Fruit fly (Drosophila melanogaster): ENCODE data around the gene Fur1.

Fur1 gene

DNA sequence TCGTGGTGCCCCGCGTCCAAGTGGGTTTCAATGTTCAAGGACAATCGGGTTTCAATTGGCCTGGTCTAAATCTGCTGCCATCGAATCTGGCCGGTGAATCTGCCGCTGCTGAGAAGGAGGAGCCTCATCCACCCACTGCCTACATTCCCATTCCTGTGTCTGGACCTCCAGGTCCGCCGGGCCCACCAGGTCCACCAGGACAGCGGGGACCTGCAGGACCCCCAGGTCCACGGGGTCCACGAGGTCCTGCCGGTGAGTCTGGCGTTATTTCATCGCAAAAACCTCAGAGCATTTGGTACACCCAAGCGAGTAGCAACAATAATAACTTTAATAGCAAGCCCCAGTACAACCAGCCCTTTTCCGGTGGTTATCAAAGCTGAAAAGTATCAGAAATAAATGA lies 88.7 kb downstream of the Fur1 start:
- no peak for TF ChIP-seq Blimp-1 (GFP tag; optimal IDR thresholded peaks at IDR 0.05)
- TF ChIP-seq Sox102F (GFP tag; optimal IDR thresholded peaks at IDR 0.05) = no peak
- no peak for TF ChIP-seq Smox (GFP tag; optimal IDR thresholded peaks at IDR 0.05)
- TF ChIP-seq fd59A (GFP tag; optimal IDR thresholded peaks at IDR 0.05) = no peak
- no peak for TF ChIP-seq CG10669 (GFP tag; optimal IDR thresholded peaks at IDR 0.05)
- no peak for TF ChIP-seq CG11294 (GFP tag; IDR thresholded peaks at IDR 0.05)
- no peak for TF ChIP-seq achi (GFP tag; optimal IDR thresholded peaks at IDR 0.05)
- TF ChIP-seq CG6163 (GFP tag; IDR thresholded peaks at IDR 0.05) = no peak
- no peak for TF ChIP-seq svp (GFP tag)
- TF ChIP-seq cyc (GFP tag; optimal IDR thresholded peaks at IDR 0.05) = no peak
- TF ChIP-seq ss (GFP tag; optimal IDR thresholded peaks at IDR 0.05) = no peak

DNA sequence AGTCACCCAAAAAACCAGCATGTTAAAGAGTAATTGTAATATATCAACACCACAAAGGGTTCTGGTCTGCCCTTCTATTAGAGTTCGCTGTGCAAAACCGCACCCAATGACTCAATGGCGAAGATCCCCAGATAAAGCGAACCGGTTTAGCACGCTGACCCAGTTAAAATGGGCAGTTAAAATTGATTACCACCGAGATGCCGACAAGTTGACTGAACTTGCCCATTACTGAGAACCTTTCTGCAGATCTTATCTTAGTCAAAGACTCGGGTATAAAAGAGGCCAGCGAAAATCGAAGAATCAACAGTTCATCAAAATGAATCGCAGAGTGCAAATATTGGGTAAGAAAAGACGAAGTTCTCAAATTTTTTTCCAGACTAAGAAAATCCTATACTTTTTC lies 89.5 kb downstream of the Fur1 start, which contains the start of gene CG31437:
CG31437 (plus strand) TSS at position 301 of the 400 bp plus-strand sequence.
- TF ChIP-seq CG6792 (GFP tag; optimal IDR thresholded peaks at IDR 0.05) (no peak), salr (GFP tag; optimal IDR thresholded peaks at IDR 0.05) (no peak), fd59A (GFP tag; optimal IDR thresholded peaks at IDR 0.05) (no peak), CG6163 (GFP tag; IDR thresholded peaks at IDR 0.05) (no peak), CG3919 (GFP tag; optimal IDR thresholded peaks at IDR 0.05) (no peak), eg (GFP tag; IDR thresholded peaks at IDR 0.05) (no peak), dac (GFP tag; optimal IDR thresholded peaks at IDR 0.05) (no peak), CG10669 (GFP tag; optimal IDR thresholded peaks at IDR 0.05) (no peak), CG9139 (GFP tag; optimal IDR thresholded peaks at IDR 0.05) (no peak), CG11294 (GFP tag; IDR thresholded peaks at IDR 0.05) (no peak), ss (GFP tag; optimal IDR thresholded peaks at IDR 0.05) (no peak), spab (GFP tag; optimal IDR thresholded peaks at IDR 0.05) (no peak), esn (GFP tag; optimal IDR thresholded peaks at IDR 0.05) (no peak), Ets21C (GFP tag; optimal IDR thresholded peaks at IDR 0.05) (no peak), Sox102F (GFP tag; optimal IDR thresholded peaks at IDR 0.05) (no peak), Hr38 (GFP tag; optimal IDR thresholded peaks at IDR 0.05) (no peak), Sox14 (GFP tag; optimal IDR thresholded peaks at IDR 0.05) (no peak)

DNA sequence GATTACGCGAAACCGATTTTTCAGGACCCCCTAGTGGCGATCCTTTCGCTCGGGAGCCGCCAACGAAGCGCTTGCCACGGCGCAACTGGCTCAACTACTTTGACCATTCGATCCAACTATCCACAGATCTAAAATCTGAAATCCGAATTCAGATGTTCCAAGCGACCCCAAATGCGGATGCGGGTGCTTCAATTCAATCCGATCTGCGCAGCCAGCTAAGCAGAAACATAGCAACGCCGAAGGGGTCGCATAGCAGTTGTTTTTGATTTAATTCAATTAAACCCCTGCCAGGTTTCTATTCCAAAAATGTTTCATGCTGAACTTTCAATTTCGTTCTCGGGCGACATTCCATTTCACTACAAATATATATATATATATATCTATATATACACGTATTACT lies 90.2 kb downstream of the Fur1 start, which contains the start of gene alrm:
alrm (minus strand) TSS at position 101 of the 400 bp plus-strand sequence.
- TF ChIP-seq CG4318 (GFP tag; optimal IDR thresholded peaks at IDR 0.05) = no peak
- TF ChIP-seq Eip78C (GFP tag) = no peak
- no peak for TF ChIP-seq pdm3 (GFP tag; optimal IDR thresholded peaks at IDR 0.05)
- TF ChIP-seq CG3919 (GFP tag; optimal IDR thresholded peaks at IDR 0.05) = no peak
- no peak for TF ChIP-seq Hr39 (GFP tag; optimal IDR thresholded peaks at IDR 0.05)

DNA sequence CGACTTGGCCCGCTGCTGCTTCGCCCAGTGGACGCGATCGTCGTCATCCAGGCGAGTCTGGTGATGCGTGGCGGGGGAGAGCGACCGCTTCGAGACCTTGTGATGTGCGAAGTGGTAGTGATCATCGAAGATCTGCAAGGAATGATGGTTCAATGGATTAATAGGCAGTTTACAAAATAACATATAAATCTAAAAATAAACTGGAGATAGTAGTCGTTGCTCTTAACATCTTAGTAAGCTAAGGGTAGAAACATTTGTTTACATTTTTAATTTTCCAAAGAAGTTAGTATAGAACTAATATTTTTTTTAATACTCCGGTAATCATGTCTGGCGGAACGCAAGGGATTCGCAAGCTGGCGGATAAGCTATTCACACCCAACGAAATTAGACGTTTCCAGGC lies 114.9 kb downstream of the Fur1 start, which contains the start of gene ND-49L:
ND-49L (plus strand) TSS at position 301 of the 400 bp plus-strand sequence.
- TF ChIP-seq spab (GFP tag; optimal IDR thresholded peaks at IDR 0.05) (no peak), Eip93F (GFP tag; optimal IDR thresholded peaks at IDR 0.05) (no peak), vri (GFP tag; optimal IDR thresholded peaks at IDR 0.05) (no peak), Ets96B (tag; optimal IDR thresholded peaks at IDR 0.05) (no peak), Ets21C (GFP tag; optimal IDR thresholded peaks at IDR 0.05) (no peak), CG6854 (GFP tag; optimal IDR thresholded peaks at IDR 0.05) (no peak), Eip75B (GFP tag; optimal IDR thresholded peaks at IDR 0.05) (no peak), dsx (GFP tag; optimal IDR thresholded peaks at IDR 0.05; ENCODE audit: poor library complexity, severe bottlenecking) (no peak), cyc (GFP tag; optimal IDR thresholded peaks at IDR 0.05) (no peak), CG11294 (GFP tag; IDR thresholded peaks at IDR 0.05) (no peak)

DNA sequence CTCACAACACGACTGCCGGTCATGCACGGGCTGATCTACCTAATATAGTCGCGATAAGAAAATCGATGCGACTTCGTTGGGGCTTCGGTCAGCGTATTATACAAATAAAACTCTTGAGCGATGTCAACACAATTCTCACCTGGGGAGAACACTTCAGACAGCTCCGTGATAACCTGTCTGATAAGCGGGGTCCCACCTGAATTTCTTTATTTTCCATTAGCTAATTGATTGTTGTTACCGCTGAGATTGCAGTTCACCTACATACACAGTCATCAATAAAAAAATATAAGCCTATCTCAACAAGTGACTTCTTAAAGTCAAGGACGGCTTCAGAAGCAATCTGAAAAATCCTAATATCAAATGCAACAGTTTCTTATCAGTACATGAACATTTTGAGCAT lies 126.0 kb downstream of the Fur1 start, which contains the start of gene tobi:
tobi (minus strand) TSS at position 23 of the 400 bp plus-strand sequence.
- TF ChIP-seq Sox102F (GFP tag; optimal IDR thresholded peaks at IDR 0.05) (no peak), Blimp-1 (GFP tag; optimal IDR thresholded peaks at IDR 0.05) (no peak), CG15336 (GFP tag; IDR thresholded peaks at IDR 0.05) (no peak)

Measured in whole organism, prepupa.